Fruit fly (Drosophila melanogaster): ENCODE data around the gene E5.

dm6 chr3R:13845250-13845699 is 29.4 kb downstream of the E5 start:
- TF ChIP-seq h (GFP tag; optimal IDR thresholded peaks at IDR 0.05) (peak; percentile 51), Hr83 (GFP tag; optimal IDR thresholded peaks at IDR 0.05; ENCODE audit: poor library complexity, severe bottlenecking) (no peak)
